Worm (Caenorhabditis elegans): ENCODE results near the gene rad-51.

ce11 chrIV:10242458-10243123 lies 41.5 kb downstream of the rad-51 start:
- TF ChIP-seq unc-39 (tag; optimal IDR thresholded peaks at IDR 0.05) (no peak), ama-1 (optimal IDR thresholded peaks at IDR 0.05) (no peak), sdz-12 (GFP tag; optimal IDR thresholded peaks at IDR 0.05) (no peak), nhr-25 (tag; optimal IDR thresholded peaks at IDR 0.05; ENCODE audit: borderline replicate concordance, insufficient read depth) (no peak), unc-62 (GFP tag; optimal IDR thresholded peaks at IDR 0.05 in 1 of 2) (no peak), unc-62 (tag; optimal IDR thresholded peaks at IDR 0.05) (no peak), ceh-82 (tag; optimal IDR thresholded peaks at IDR 0.05) (no peak)

Data from whole organism, L4 larva.